Worm (Caenorhabditis elegans) whole organism, young adult: ENCODE results near the gene nhr-19.

Source experiments
- attf-3 ChIP-seq: fragments of 200-800 bp; sonication (Bioruptor generic); conservative IDR thresholded peaks from 2 replicates; pipeline ENCODE4 v1.3.6; 2022; ENCODE audit warnings: missing genetic modification reagents, missing genetic modification characterization, missing compliant biosample characterization
- hlh-12 ChIP-seq: sonication (generic microtip); optimal IDR thresholded peaks from 2 replicates; lab custom pipeline; 2016; ENCODE audit warnings: missing genetic modification characterization, missing compliant biosample characterization
- repo-1 ChIP-seq: sonication (generic microtip); optimal IDR thresholded peaks from 2 replicates; lab custom pipeline; 2017; ENCODE audit warnings: mild to moderate bottlenecking, missing genetic modification characterization, missing compliant biosample characterization

- no peak for TF ChIP-seq repo-1
- TF ChIP-seq hlh-12 (tag; lab: Kevin White, UChicago), result no peak
- TF ChIP-seq attf-3, result no peak
Measured at ce11 chrII:9606485-9607036, 1.2 kb upstream of the nhr-19 start.
